Fruit fly (Drosophila melanogaster): ENCODE results near the gene zetaCOP.

dm6 chr3L:16657014-16657413 is 16.3 kb downstream of the zetaCOP start:
- no peak for TF ChIP-seq psq (optimal IDR thresholded peaks at IDR 0.05)
- no peak for TF ChIP-seq ttk (optimal IDR thresholded peaks at IDR 0.05)
- no peak for TF ChIP-seq h (optimal IDR thresholded peaks at IDR 0.05)
- TF ChIP-seq Sin3A (optimal IDR thresholded peaks at IDR 0.05) = no peak

All from Kc167 (cell line).